Worm (Caenorhabditis elegans) whole organism, L2 larva: ENCODE results near the gene C38C3.6.
A peak's percentile ranks its signal among the peaks of the same experiment; 100 is the strongest.

Experiments used
- C34F6.9 ChIP-seq: fragments of 150-350 bp; optimal IDR thresholded peaks from 2 replicates; lab custom pipeline; 2014; ENCODE audit warnings: missing biosample characterization, missing genetic modification characterization
- F13H6.1 ChIP-seq: sonication (generic microtip); optimal IDR thresholded peaks from 2 replicates; lab custom pipeline; 2016; ENCODE audit warnings: missing genetic modification characterization, missing compliant biosample characterization
- R02D3.7 ChIP-seq: fragments of 150-350 bp; optimal IDR thresholded peaks from 2 replicates; lab custom pipeline; 2014; ENCODE audit warnings: missing biosample characterization, missing genetic modification characterization
- alr-1 ChIP-seq: fragments of 150-350 bp; optimal IDR thresholded peaks from 2 replicates; lab custom pipeline; 2014; ENCODE audit warnings: missing biosample characterization, missing genetic modification characterization
- aly-2 ChIP-seq: fragments of 150-350 bp; optimal IDR thresholded peaks from 2 replicates; lab custom pipeline; 2014; ENCODE audit warnings: missing biosample characterization, missing genetic modification characterization
- ama-1 ChIP-seq: fragments of 150-350 bp; optimal IDR thresholded peaks from 2 replicates; lab custom pipeline; 2018; ENCODE audit warnings: inconsistent platforms
- blmp-1 ChIP-seq: sonication (generic microtip); optimal IDR thresholded peaks from 2 replicates; lab custom pipeline; 2017; ENCODE audit warnings: missing genetic modification characterization, mild to moderate bottlenecking, missing compliant biosample characterization, antibody characterized with exemption, moderate library complexity; ENCODE audit not compliant: insufficient read depth
- ceh-16 ChIP-seq: fragments of 150-350 bp; optimal IDR thresholded peaks from 2 replicates; lab custom pipeline; 2014; ENCODE audit warnings: missing biosample characterization, missing genetic modification characterization
- crh-2 ChIP-seq: sonication (generic microtip); optimal IDR thresholded peaks from 2 replicates; lab custom pipeline; 2017; ENCODE audit warnings: missing biosample characterization, missing genetic modification characterization
- dmd-4 ChIP-seq: sonication (generic microtip); optimal IDR thresholded peaks from 2 replicates; lab custom pipeline; 2017; ENCODE audit warnings: missing biosample characterization, missing genetic modification characterization
- egl-27 ChIP-seq: sonication (generic microtip); optimal IDR thresholded peaks from 3 replicates; lab custom pipeline; 2017; ENCODE audit warnings: missing biosample characterization, missing genetic modification reagents, missing genetic modification characterization
- fos-1 ChIP-seq: fragments of 150-350 bp; optimal IDR thresholded peaks from 2 replicates; lab custom pipeline; 2014; ENCODE audit warnings: missing biosample characterization, missing genetic modification characterization
- gmeb-1 ChIP-seq: fragments of 150-350 bp; optimal IDR thresholded peaks from 2 replicates; lab custom pipeline; 2014; ENCODE audit warnings: missing biosample characterization, missing genetic modification characterization
- lin-39 ChIP-seq: fragments of 150-350 bp; optimal IDR thresholded peaks from 2 replicates; lab custom pipeline; 2014; ENCODE audit warnings: missing biosample characterization, missing genetic modification reagents, missing genetic modification characterization
- mab-5 ChIP-seq: fragments of 150-350 bp; optimal IDR thresholded peaks from 2 replicates; lab custom pipeline; 2014; ENCODE audit warnings: missing biosample characterization, missing genetic modification characterization
- mbf-1 ChIP-seq: sonication (generic microtip); optimal IDR thresholded peaks from 2 replicates; lab custom pipeline; 2017; ENCODE audit warnings: missing biosample characterization, missing genetic modification characterization
- mdl-1 ChIP-seq, 2 experiments: fragments of 150-350 bp in 1 of 2; sonication (generic microtip) in 1 of 2; optimal IDR thresholded peaks; 2 replicates each; lab custom pipeline; 2017; ENCODE audit warnings: missing biosample characterization in 2 of 2, missing genetic modification characterization in 2 of 2
- nhr-10 ChIP-seq: sonication (generic microtip); optimal IDR thresholded peaks from 2 replicates; lab custom pipeline; 2017; ENCODE audit warnings: missing biosample characterization, missing genetic modification characterization
- nhr-11 ChIP-seq: fragments of 150-350 bp; optimal IDR thresholded peaks from 2 replicates; lab custom pipeline; 2014; ENCODE audit warnings: missing biosample characterization, missing genetic modification characterization
- nhr-129 ChIP-seq: fragments of 150-350 bp; optimal IDR thresholded peaks from 2 replicates; lab custom pipeline; 2014; ENCODE audit warnings: missing biosample characterization, missing genetic modification characterization
- nhr-21 ChIP-seq: fragments of 150-350 bp; optimal IDR thresholded peaks from 2 replicates; lab custom pipeline; 2014; ENCODE audit warnings: missing biosample characterization, missing genetic modification characterization
- nhr-237 ChIP-seq: fragments of 150-350 bp; optimal IDR thresholded peaks from 2 replicates; lab custom pipeline; 2014; ENCODE audit warnings: missing biosample characterization, missing genetic modification characterization
- nhr-25 ChIP-seq: fragments of 150-350 bp; sonication (generic microtip); optimal IDR thresholded peaks from 3 replicates; lab custom pipeline; 2014; ENCODE audit warnings: missing biosample characterization, missing genetic modification characterization
- nhr-77 ChIP-seq: fragments of 150-350 bp; optimal IDR thresholded peaks from 2 replicates; lab custom pipeline; 2014; ENCODE audit warnings: missing biosample characterization, missing genetic modification characterization
- sem-4 ChIP-seq: fragments of 150-350 bp; optimal IDR thresholded peaks from 2 replicates; lab custom pipeline; 2014; ENCODE audit warnings: missing biosample characterization, missing genetic modification reagents, missing genetic modification characterization
- sma-3 ChIP-seq: sonication (generic microtip); optimal IDR thresholded peaks from 2 replicates; lab custom pipeline; 2016; ENCODE audit warnings: missing genetic modification reagents, missing genetic modification characterization, missing compliant biosample characterization
- sma-9 ChIP-seq, 2 experiments: fragments of 150-350 bp in 1 of 2; sonication (generic microtip) in 1 of 2; optimal IDR thresholded peaks; 2 replicates each; lab custom pipeline; 2014 to 2016; ENCODE audit warnings: missing genetic modification characterization in 2 of 2, mild to moderate bottlenecking in 1 of 2, missing biosample characterization in 1 of 2, missing compliant biosample characterization in 1 of 2, missing genetic modification reagents in 1 of 2, moderate library complexity in 1 of 2
- unc-55 ChIP-seq: fragments of 150-350 bp; sonication (generic microtip); optimal IDR thresholded peaks from 3 replicates; lab custom pipeline; 2014; ENCODE audit warnings: missing biosample characterization, missing genetic modification reagents, missing genetic modification characterization
- zag-1 ChIP-seq: fragments of 150-350 bp; optimal IDR thresholded peaks from 2 replicates; lab custom pipeline; 2014; ENCODE audit warnings: missing biosample characterization, missing genetic modification characterization
- ztf-4 ChIP-seq: fragments of 150-350 bp; optimal IDR thresholded peaks from 2 replicates; lab custom pipeline; 2014; ENCODE audit warnings: missing biosample characterization, missing genetic modification characterization

Gene C38C3.6

ce11 chrV:1454762-1455161, 36.6 kb downstream of the C38C3.6 start, which contains the start of gene chil-14:
chil-14 (plus strand) TSS chrV:1455062.
- TF ChIP-seq F13H6.1 (no peak), gmeb-1 (tag; lab: Kevin White, UChicago) (no peak), C34F6.9 (tag; lab: Kevin White, UChicago) (no peak), fos-1 (tag; lab: Kevin White, UChicago) (no peak), sem-4 (no peak), nhr-237 (no peak), aly-2 (no peak), nhr-21 (no peak), nhr-11 (tag; lab: Kevin White, UChicago) (no peak), crh-2 (tag; lab: Kevin White, UChicago) (no peak), egl-27 (tag; lab: Kevin White, UChicago) (no peak), R02D3.7 (tag; lab: Kevin White, UChicago) (no peak), ztf-4 (tag; lab: Kevin White, UChicago) (no peak)

DNA sequence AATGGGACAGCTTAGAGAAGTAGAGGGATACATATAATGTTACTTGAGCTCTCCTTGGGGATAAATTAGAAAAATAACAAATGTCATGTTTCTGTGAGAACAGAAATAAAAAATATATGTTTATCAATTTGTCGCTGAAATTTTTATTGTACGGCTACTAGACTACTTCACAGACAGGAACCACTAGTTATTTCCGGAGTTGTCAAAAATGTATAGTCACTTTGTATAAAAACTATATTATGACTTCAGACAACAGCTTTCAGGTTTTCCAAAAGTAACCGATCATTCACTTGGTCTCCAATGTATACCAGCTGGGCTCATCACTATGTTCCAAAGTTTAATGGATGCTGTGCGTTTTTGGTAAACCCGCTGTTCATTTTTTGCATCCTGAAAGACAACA, 40.1 kb downstream of the C38C3.6 start, which contains the start of gene srj-23:
Gene srj-23 (plus strand): TSS at position 301 of the 400 bp plus-strand sequence.
- TF ChIP-seq nhr-25 (tag; lab: Kevin White, UChicago) (no peak), mab-5 (no peak), zag-1 (no peak), ceh-16 (tag; lab: Kevin White, UChicago) (no peak), alr-1 (tag; lab: Kevin White, UChicago) (no peak), C34F6.9 (tag; lab: Kevin White, UChicago) (no peak), mbf-1 (tag; lab: Kevin White, UChicago) (no peak), blmp-1 (tag; lab: Kevin White, UChicago) (no peak)

DNA sequence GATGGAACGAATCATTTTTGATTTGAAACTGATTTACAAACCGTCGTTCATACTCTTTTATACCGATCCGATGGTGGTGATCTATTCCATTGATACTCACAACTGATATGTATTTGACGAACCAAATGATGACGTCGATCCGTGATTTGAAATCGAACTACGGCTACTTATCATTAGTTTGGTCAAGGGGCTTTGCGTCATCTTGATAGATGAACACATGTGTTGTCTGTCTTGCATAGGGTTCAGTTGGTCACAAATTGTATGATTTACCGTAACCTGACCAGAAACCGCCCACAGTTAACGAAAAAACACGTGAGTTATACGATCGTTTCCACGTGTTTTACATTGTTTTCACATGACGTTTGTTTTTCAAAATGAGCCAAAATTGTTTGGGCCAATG, 41.2 kb downstream of the C38C3.6 start, which contains the start of gene cnc-2:
Gene cnc-2 (minus strand): TSS at position 24 of the 400 bp plus-strand sequence.
- TF ChIP-seq nhr-21 (peak; percentile 9), sma-9 (GFP tag; optimal IDR thresholded peaks at IDR 0.05; lab: Kevin White, UChicago) (no peak), sma-9 (tag; optimal IDR thresholded peaks at IDR 0.05; lab: Kevin White, UChicago) (no peak), sma-3 (GFP tag; lab: Kevin White, UChicago) (peak; percentile 52)

ce11 chrV:1447724-1448123, 43.7 kb downstream of the C38C3.6 start, which contains the start of gene cnc-3:
cnc-3 (plus strand) TSS chrV:1448004.
- no peak for TF ChIP-seq C34F6.9 (tag; lab: Kevin White, UChicago)
- peak; percentile 50 for TF ChIP-seq ama-1 (lab: Kevin White, UChicago)
- TF ChIP-seq dmd-4 (tag; lab: Kevin White, UChicago) = no peak
- TF ChIP-seq nhr-77 = no peak
- TF ChIP-seq lin-39 (tag; lab: Kevin White, UChicago) = no peak
- no peak for TF ChIP-seq nhr-10 (tag; lab: Kevin White, UChicago)
- TF ChIP-seq nhr-129 = no peak
- no peak for TF ChIP-seq egl-27 (tag; lab: Kevin White, UChicago)
- peak; percentile 34 for TF ChIP-seq nhr-21
- no peak for TF ChIP-seq mdl-1 (tag; optimal IDR thresholded peaks at IDR 0.05; lab: Kevin White, UChicago)
- peak; percentile 68 for TF ChIP-seq sma-3 (GFP tag; lab: Kevin White, UChicago)
- no peak for TF ChIP-seq nhr-237
- TF ChIP-seq F13H6.1 = no peak

DNA sequence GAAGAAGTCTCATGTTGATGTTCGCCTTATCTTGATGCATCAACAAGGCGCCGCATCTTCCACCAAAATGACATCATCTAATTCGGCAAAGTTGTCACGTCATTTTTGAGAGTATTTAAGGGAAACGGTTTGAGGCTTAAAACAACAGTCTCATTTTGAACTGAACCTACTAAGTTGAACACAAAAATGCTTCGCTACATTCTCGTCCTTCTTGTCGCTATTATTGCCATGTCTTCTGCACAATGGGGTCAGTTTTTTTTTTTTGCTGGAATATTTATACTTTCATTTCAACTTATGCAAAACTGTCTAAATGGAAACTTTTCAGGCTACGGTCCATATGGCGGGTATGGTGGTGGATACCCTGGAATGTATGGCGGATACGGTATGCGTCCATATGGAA, 44.3 kb downstream of the C38C3.6 start, which contains the start of gene cnc-4:
Gene cnc-4 (plus strand): TSS at position 117 of the 400 bp plus-strand sequence.
- peak; percentile 79 for TF ChIP-seq ama-1 (lab: Kevin White, UChicago)
- no peak for TF ChIP-seq ceh-16 (tag; lab: Kevin White, UChicago)
- no peak for TF ChIP-seq R02D3.7 (tag; lab: Kevin White, UChicago)
- peak; percentile 56 for TF ChIP-seq sma-3 (GFP tag; lab: Kevin White, UChicago)

DNA sequence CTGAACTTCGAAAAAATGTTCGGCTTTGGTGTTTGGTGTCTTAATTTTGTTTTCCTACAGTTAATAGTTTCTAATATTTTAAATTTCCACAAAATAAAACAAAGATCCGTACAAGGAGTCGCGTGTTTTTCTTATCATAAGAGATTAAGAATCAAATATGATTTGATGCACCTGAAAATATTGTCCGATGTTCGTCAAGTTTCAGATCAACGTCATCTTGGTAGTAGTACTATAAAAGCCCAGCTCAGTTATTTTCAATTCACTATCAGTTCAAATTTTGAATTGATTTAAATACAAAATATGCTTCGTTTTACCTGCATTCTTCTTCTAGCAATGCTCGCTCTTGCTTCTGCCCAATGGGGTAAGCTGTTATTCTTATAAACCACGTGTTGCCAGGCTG, 46.3 kb downstream of the C38C3.6 start, which contains the start of gene cnc-5:
Gene cnc-5 (plus strand): TSS at position 301 of the 400 bp plus-strand sequence.
- TF ChIP-seq nhr-25 (tag; lab: Kevin White, UChicago) (no peak), sma-9 (GFP tag; optimal IDR thresholded peaks at IDR 0.05; lab: Kevin White, UChicago) (no peak), sma-9 (tag; optimal IDR thresholded peaks at IDR 0.05; lab: Kevin White, UChicago) (no peak)

DNA sequence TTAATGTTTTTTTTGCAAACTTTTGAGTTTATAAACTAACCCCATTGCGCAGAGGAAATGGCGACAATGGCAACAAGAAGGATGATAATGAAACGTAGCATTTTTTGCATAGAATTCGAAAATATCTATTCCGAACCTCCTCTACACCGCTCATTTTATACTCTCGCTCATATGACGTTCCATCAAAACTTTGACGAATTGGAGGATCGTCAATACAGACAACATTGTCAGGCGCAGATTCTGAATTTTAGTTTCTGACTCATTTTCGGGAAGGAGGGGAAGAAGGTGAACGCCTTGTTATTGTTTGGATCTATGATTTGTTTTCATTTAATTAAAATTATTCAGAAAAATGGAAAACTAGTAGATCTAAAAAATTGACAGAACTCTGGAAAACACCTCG, 47.2 kb downstream of the C38C3.6 start, which contains the start of gene cnc-1:
Gene cnc-1 (minus strand): TSS at position 101 of the 400 bp plus-strand sequence.
- no peak for TF ChIP-seq unc-55 (GFP tag; lab: Kevin White, UChicago)
- TF ChIP-seq alr-1 (tag; lab: Kevin White, UChicago) = no peak
- TF ChIP-seq, all 48 proteins: peak for 0
